Fruit fly (Drosophila melanogaster) whole organism, adult: ENCODE results near the gene CG31913.

ENCODE experiments used
- CG11617 ChIP-seq: fragments of 200-800 bp; sonication (Bioruptor generic); optimal IDR thresholded peaks from 2 replicates; lab custom pipeline; 2017; ENCODE audit warnings: mild to moderate bottlenecking, missing biosample characterization, missing genetic modification reagents, missing genetic modification characterization
- CG12768 ChIP-seq: fragments of 200-800 bp; sonication (Bioruptor generic); optimal IDR thresholded peaks from 2 replicates; lab custom pipeline; 2017; ENCODE audit warnings: missing biosample characterization, missing genetic modification characterization, mild to moderate bottlenecking, moderate library complexity, missing genetic modification reagents
- CG14711 ChIP-seq: fragments of 200-800 bp; sonication (Bioruptor generic); optimal IDR thresholded peaks from 2 replicates; lab custom pipeline; 2018; ENCODE audit warnings: missing biosample characterization, mild to moderate bottlenecking, missing genetic modification characterization, moderate library complexity
- CG1620 ChIP-seq: fragments of 200-800 bp; sonication (Bioruptor generic); optimal IDR thresholded peaks from 2 replicates; lab custom pipeline; 2016; ENCODE audit warnings: missing biosample characterization, missing genetic modification characterization
- CG33017 ChIP-seq: fragments of 200-800 bp; sonication (Bioruptor generic); optimal IDR thresholded peaks from 2 replicates; lab custom pipeline; 2018; ENCODE audit warnings: missing biosample characterization, mild to moderate bottlenecking, missing genetic modification characterization, moderate library complexity
- CG5204 ChIP-seq: fragments of 200-800 bp; sonication (Bioruptor generic); optimal IDR thresholded peaks from 2 replicates; lab custom pipeline; 2016; ENCODE audit warnings: missing biosample characterization, missing genetic modification characterization
- CG7045 ChIP-seq: fragments of 200-800 bp; sonication (Bioruptor generic); optimal IDR thresholded peaks from 2 replicates; lab custom pipeline; 2017; ENCODE audit warnings: missing biosample characterization, mild to moderate bottlenecking, missing genetic modification characterization
- CG7101 ChIP-seq: fragments of 200-800 bp; sonication (Bioruptor generic); optimal IDR thresholded peaks from 2 replicates; lab custom pipeline; 2018; ENCODE audit warnings: missing biosample characterization, mild to moderate bottlenecking, missing genetic modification characterization, moderate library complexity
- Clk ChIP-seq: fragments of 200-800 bp; sonication (Bioruptor generic); optimal IDR thresholded peaks from 2 replicates; lab custom pipeline; 2017; ENCODE audit warnings: missing biosample characterization, missing genetic modification characterization
- Crg-1 ChIP-seq: fragments of 200-800 bp; sonication (Bioruptor generic); optimal IDR thresholded peaks from 2 replicates; lab custom pipeline; 2016; ENCODE audit warnings: missing biosample characterization, missing genetic modification characterization
- Hr96 ChIP-seq: fragments of 200-800 bp; sonication (Bioruptor generic); optimal IDR thresholded peaks from 2 replicates; lab custom pipeline; 2016; ENCODE audit warnings: missing biosample characterization, missing genetic modification characterization
- Mnt ChIP-seq: fragments of 200-800 bp; sonication (Bioruptor generic); optimal IDR thresholded peaks from 2 replicates; lab custom pipeline; 2016; ENCODE audit warnings: missing biosample characterization, mild to moderate bottlenecking, missing genetic modification characterization
- bab1 ChIP-seq: fragments of 200-800 bp; sonication (Bioruptor generic); optimal IDR thresholded peaks from 3 replicates; lab custom pipeline; 2019; ENCODE audit warnings: missing biosample characterization, mild to moderate bottlenecking, missing genetic modification characterization, moderate library complexity
- cic ChIP-seq: fragments of 200-800 bp; sonication (Bioruptor generic); optimal IDR thresholded peaks from 2 replicates; lab custom pipeline; 2017; ENCODE audit warnings: missing biosample characterization, mild to moderate bottlenecking, missing genetic modification characterization, moderate library complexity
- cnc ChIP-seq, 2 experiments: fragments of >200 bp; optimal IDR thresholded peaks; 2 replicates each; lab custom pipeline; 2017
- kay ChIP-seq: fragments of 200-800 bp; sonication (Bioruptor generic); peaks from one replicate; lab custom pipeline; 2016; ENCODE audit warnings: missing biosample characterization, missing genetic modification characterization, borderline replicate concordance
- ovo ChIP-seq: fragments of 200-800 bp; sonication (Bioruptor generic); optimal IDR thresholded peaks from 2 replicates; lab custom pipeline; 2016; ENCODE audit warnings: missing biosample characterization, missing genetic modification characterization
- pad ChIP-seq: fragments of 200-800 bp; sonication (Bioruptor generic); optimal IDR thresholded peaks from 3 replicates; lab custom pipeline; 2017; ENCODE audit warnings: missing biosample characterization, missing genetic modification characterization, mild to moderate bottlenecking, moderate library complexity, missing genetic modification reagents
- tj ChIP-seq: fragments of 200-800 bp; sonication (Bioruptor generic); optimal IDR thresholded peaks from 3 replicates; lab custom pipeline; 2017; ENCODE audit warnings: missing biosample characterization, mild to moderate bottlenecking, missing genetic modification characterization, moderate library complexity
- toe ChIP-seq: fragments of 200-800 bp; sonication (Bioruptor generic); optimal IDR thresholded peaks from 2 replicates; lab custom pipeline; 2016; ENCODE audit warnings: missing biosample characterization, missing genetic modification characterization

CG31913 gene

DNA sequence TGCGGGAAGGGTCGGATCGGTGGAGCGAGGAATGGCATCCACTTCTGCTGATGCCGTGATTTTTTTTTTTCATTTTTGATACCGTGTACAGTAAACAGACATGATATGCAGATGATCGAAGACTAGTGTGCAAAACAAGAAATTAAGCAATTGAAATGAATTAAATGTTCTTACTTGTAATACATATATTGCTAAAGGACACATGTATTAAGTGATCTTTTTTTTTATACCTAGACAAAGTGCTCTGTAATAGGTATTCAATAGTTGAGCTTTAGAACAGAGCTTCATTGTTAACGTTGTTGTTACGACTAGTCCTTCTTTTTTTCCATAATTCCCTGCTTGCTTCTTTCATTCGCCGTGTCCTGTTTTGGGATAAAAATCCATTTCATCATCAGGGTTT lies 32.4 kb upstream of the CG31913 start:
- TF ChIP-seq CG14711 (tag; lab: Kevin White, UChicago): no peak
- TF ChIP-seq Mnt (GFP tag; lab: Kevin White, UChicago): no peak
- no peak for TF ChIP-seq cic (GFP tag; lab: Kevin White, UChicago)
- no peak for TF ChIP-seq CG5204 (GFP tag; lab: Kevin White, UChicago)
- TF ChIP-seq CG33017 (tag; lab: Kevin White, UChicago): no peak
- TF ChIP-seq CG7101 (tag; lab: Kevin White, UChicago): no peak
- no peak for TF ChIP-seq ovo (GFP tag; lab: Kevin White, UChicago)
- no peak for TF ChIP-seq CG11617 (GFP tag; lab: Kevin White, UChicago)
- no peak for TF ChIP-seq bab1 (GFP tag; lab: Kevin White, UChicago)
- TF ChIP-seq tj (GFP tag; lab: Kevin White, UChicago): no peak
- TF ChIP-seq CG12768 (GFP tag; lab: Kevin White, UChicago): no peak

DNA sequence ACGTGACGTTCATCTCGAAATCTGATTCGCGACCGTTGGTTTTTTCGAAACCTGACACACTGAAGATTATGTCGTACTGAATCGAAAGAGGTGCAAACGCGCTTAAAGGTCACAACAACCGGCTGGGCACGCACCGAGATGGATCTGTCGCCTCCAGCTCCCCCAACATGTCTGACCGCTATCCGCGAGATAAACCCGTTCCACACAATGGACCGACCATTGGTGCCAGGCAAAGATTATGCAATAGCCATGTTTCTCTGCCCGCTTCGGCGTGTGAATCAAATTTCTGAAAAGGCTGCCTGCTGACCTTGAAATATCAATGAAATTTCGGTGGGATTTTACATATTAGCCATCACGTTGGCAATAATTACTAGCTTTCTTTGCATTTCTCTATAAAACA lies 18.7 kb upstream of the CG31913 start:
- TF ChIP-seq CG12768 (GFP tag; lab: Kevin White, UChicago) (no peak), Clk (no peak)

DNA sequence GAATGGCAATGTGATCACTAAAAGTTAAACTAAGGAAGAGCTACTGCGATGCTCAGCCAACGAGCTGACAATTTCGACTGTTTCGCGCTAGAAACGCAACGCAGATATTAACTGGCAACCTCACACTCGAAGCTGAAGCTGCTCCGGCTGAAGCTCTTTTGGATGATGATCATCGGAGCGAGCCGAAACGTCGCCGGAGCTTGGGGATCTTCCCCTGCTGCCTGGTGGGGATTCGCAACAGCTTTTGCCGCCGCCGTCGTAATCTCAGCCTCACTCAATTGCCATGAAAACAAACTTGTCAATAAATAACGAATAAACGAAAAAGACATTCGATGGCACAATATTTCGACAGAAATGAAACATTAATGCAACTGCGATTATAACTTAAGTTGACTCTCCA lies 17.8 kb upstream of the CG31913 start, which contains the start of gene obst-E:
TSS of gene obst-E (minus strand) at position 101 of the 400 bp plus-strand sequence.
- TF ChIP-seq ovo (GFP tag; lab: Kevin White, UChicago): no peak
- TF ChIP-seq cic (GFP tag; lab: Kevin White, UChicago): no peak
- no peak for TF ChIP-seq CG11617 (GFP tag; lab: Kevin White, UChicago)
- no peak for TF ChIP-seq CG5204 (GFP tag; lab: Kevin White, UChicago)
- TF ChIP-seq CG7101 (tag; lab: Kevin White, UChicago): no peak

DNA sequence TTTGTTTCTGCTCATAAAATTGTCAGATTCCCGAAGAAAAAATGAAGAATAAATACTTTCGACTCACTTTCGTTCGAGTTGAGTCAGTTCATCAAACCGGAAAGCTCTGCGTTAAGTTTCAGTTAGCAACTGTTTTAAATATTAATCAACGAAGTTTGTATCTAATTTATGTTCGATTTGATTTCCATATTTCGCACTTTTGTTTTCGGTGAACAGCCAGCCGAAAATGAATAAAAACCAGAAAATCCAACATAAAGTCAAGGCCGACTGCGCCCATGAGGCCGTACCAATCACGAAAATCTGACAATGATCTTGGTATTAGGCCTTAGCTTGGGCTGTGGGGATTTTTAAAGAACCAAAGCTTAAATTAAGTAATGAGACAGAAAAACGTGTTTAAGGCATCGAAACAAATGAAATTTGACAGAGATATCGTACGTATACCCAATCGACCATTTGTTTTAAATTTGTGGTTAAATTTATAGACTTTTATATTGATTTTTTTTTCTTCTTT lies 17.3 kb upstream of the CG31913 start:
- TF ChIP-seq Clk (no peak), ovo (GFP tag; lab: Kevin White, UChicago) (no peak), CG12768 (GFP tag; lab: Kevin White, UChicago) (no peak), kay (GFP tag; lab: Kevin White, UChicago) (no peak), CG14711 (tag; lab: Kevin White, UChicago) (no peak), cic (GFP tag; lab: Kevin White, UChicago) (no peak), CG11617 (GFP tag; lab: Kevin White, UChicago) (no peak), CG33017 (tag; lab: Kevin White, UChicago) (no peak), bab1 (GFP tag; lab: Kevin White, UChicago) (no peak), tj (GFP tag; lab: Kevin White, UChicago) (no peak), CG7101 (tag; lab: Kevin White, UChicago) (no peak), cnc (optimal IDR thresholded peaks at IDR 0.05; lab: Kevin White, UChicago) (no peak), Crg-1 (GFP tag; lab: Kevin White, UChicago) (no peak), CG5204 (GFP tag; lab: Kevin White, UChicago) (no peak), toe (GFP tag; lab: Kevin White, UChicago) (no peak), Mnt (GFP tag; lab: Kevin White, UChicago) (no peak), CG1620 (no peak), Hr96 (no peak), CG7045 (no peak)

- TF ChIP-seq bab1 (GFP tag; lab: Kevin White, UChicago): peak; percentile 9
- TF ChIP-seq CG5204 (GFP tag; lab: Kevin White, UChicago): peak; percentile 9
- no peak for TF ChIP-seq CG11617 (GFP tag; lab: Kevin White, UChicago)
- TF ChIP-seq cic (GFP tag; lab: Kevin White, UChicago): no peak
- TF ChIP-seq tj (GFP tag; lab: Kevin White, UChicago): no peak
- TF ChIP-seq kay (GFP tag; lab: Kevin White, UChicago): no peak
- no peak for TF ChIP-seq ovo (GFP tag; lab: Kevin White, UChicago)
- no peak for TF ChIP-seq Clk
- peak; percentile 15 for TF ChIP-seq CG1620
- TF ChIP-seq Hr96: peak; percentile 8
- no peak for TF ChIP-seq cnc (optimal IDR thresholded peaks at IDR 0.05; lab: Kevin White, UChicago)
- TF ChIP-seq Mnt (GFP tag; lab: Kevin White, UChicago): no peak
- no peak for TF ChIP-seq CG14711 (tag; lab: Kevin White, UChicago)
- no peak for TF ChIP-seq CG7045
- no peak for TF ChIP-seq Crg-1 (GFP tag; lab: Kevin White, UChicago)
- no peak for TF ChIP-seq pad
These were observed 12.7 kb upstream of the CG31913 start for dm6 chr2L:5771179-5771578.

DNA sequence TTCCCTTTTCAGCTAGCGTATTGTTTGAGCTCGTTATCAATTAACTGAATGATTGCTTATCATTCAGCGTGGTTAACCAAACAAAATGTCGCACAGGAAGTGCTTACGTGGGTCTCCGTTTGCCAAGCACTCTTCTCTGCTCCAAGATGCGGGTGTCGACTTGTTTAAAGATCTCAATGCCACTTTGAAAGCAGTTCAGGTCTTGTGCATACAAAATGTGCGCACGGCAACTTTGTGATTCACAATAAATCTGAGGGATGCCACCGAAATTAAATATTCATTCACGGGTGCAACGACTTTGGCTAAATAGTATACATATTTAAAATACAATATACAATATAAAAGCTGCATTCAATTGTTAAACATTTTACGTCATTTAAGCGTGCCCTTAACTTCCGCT lies 11.6 kb upstream of the CG31913 start:
- TF ChIP-seq cic (GFP tag; lab: Kevin White, UChicago) (peak; percentile 12), CG14711 (tag; lab: Kevin White, UChicago) (no peak)

DNA sequence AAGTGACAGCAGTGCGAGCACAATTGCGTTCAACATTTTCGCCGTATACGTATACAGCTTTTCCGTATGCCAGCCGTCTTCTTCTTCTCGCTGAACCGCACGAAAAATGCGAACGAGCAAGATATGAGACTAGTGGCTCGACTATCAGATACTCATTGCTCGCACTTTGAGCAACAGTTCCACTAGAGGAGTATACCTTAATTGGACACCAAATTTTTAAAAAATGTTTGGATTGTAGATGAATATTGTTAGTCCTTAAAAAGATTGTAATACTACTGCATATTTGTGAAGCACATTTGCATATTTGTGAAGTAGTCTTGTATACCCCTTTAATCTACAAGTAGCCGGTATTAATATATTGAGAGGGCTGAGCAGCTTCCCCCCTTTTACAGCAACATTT lies 5.7 kb upstream of the CG31913 start:
- no peak for TF ChIP-seq CG12768 (GFP tag; lab: Kevin White, UChicago)
- TF ChIP-seq pad: no peak
- TF ChIP-seq toe (GFP tag; lab: Kevin White, UChicago): no peak
- TF ChIP-seq CG33017 (tag; lab: Kevin White, UChicago): no peak
- no peak for TF ChIP-seq Hr96
- no peak for TF ChIP-seq kay (GFP tag; lab: Kevin White, UChicago)
- TF ChIP-seq cnc (optimal IDR thresholded peaks at IDR 0.05; lab: Kevin White, UChicago): no peak
- no peak for TF ChIP-seq Crg-1 (GFP tag; lab: Kevin White, UChicago)
- TF ChIP-seq Mnt (GFP tag; lab: Kevin White, UChicago): no peak
- no peak for TF ChIP-seq Clk
- no peak for TF ChIP-seq CG5204 (GFP tag; lab: Kevin White, UChicago)
- no peak for TF ChIP-seq CG1620
- TF ChIP-seq bab1 (GFP tag; lab: Kevin White, UChicago): no peak
- no peak for TF ChIP-seq cic (GFP tag; lab: Kevin White, UChicago)
- no peak for TF ChIP-seq ovo (GFP tag; lab: Kevin White, UChicago)
- no peak for TF ChIP-seq CG7045
- no peak for TF ChIP-seq CG14711 (tag; lab: Kevin White, UChicago)
- TF ChIP-seq tj (GFP tag; lab: Kevin White, UChicago): no peak
